Worm (Caenorhabditis elegans) whole organism, L1 larva: ENCODE data around the gene C45G9.10.
A peak's percentile ranks its signal among the peaks of the same experiment; 100 is the strongest.

Experiments
- aly-2 ChIP-seq: fragments of 150-350 bp; optimal IDR thresholded peaks from 2 replicates; lab custom pipeline; 2014; ENCODE audit warnings: missing biosample characterization, missing genetic modification characterization
- ama-1 ChIP-seq: fragments of 150-350 bp; optimal IDR thresholded peaks from 2 replicates; lab custom pipeline; 2014
- blmp-1 ChIP-seq: fragments of 150-350 bp; optimal IDR thresholded peaks from 2 replicates; lab custom pipeline; 2014; ENCODE audit warnings: missing biosample characterization, missing genetic modification characterization
- ceh-63 ChIP-seq: fragments of 200-800 bp; sonication (Bioruptor generic); optimal IDR thresholded peaks from 2 replicates; lab custom pipeline; 2018; ENCODE audit warnings: mild to moderate bottlenecking, missing genetic modification characterization, missing compliant biosample characterization
- ceh-82 ChIP-seq, 3 experiments: fragments of 150-350 bp in 1 of 3; sonication (generic microtip) in 2 of 3; optimal IDR thresholded peaks; 2 replicates each; lab custom pipeline; 2014 to 2017; ENCODE audit warnings: missing biosample characterization in 3 of 3, missing genetic modification characterization in 3 of 3
- dpl-1 ChIP-seq, 3 experiments: fragments of 150-350 bp in 2 of 3; sonication (generic microtip) in 1 of 3; optimal IDR thresholded peaks; 2 replicates each; lab custom pipeline; 2014 to 2017; ENCODE audit warnings: missing biosample characterization in 3 of 3, missing genetic modification characterization in 3 of 3, missing genetic modification reagents in 3 of 3
- efl-1 ChIP-seq, 4 experiments: fragments of 150-350 bp; optimal IDR thresholded peaks in 3 of 4; peaks in 1 of 4; 1 replicate in 1 of 4; 2 replicates in 3 of 4; lab custom pipeline; 2014; ENCODE audit warnings: missing biosample characterization in 2 of 4, missing genetic modification characterization in 2 of 4, missing genetic modification reagents in 2 of 4
- efl-3 ChIP-seq: fragments of 200-800 bp; sonication (Bioruptor generic); optimal IDR thresholded peaks from 2 replicates; lab custom pipeline; 2018; ENCODE audit warnings: mild to moderate bottlenecking, missing genetic modification characterization, missing compliant biosample characterization
- elt-3 ChIP-seq, 6 experiments: fragments of 150-350 bp in 1 of 6; sonication (generic microtip); optimal IDR thresholded peaks; 2 replicates each; lab custom pipeline; 2017 to 2018; ENCODE audit warnings: missing biosample characterization in 6 of 6, missing genetic modification characterization in 6 of 6, inconsistent platforms in 1 of 6
- ets-5 ChIP-seq: fragments of 200-800 bp; sonication (Bioruptor generic); IDR thresholded peaks from 2 replicates; pipeline ENCODE4 v1.3.6; 2022; ENCODE audit warnings: missing genetic modification characterization, missing compliant biosample characterization
- fkh-10 ChIP-seq: sonication (generic microtip); optimal IDR thresholded peaks from 2 replicates; lab custom pipeline; 2017; ENCODE audit warnings: missing biosample characterization, missing genetic modification reagents, missing genetic modification characterization
- fkh-8 ChIP-seq: sonication (generic microtip); optimal IDR thresholded peaks from 2 replicates; lab custom pipeline; 2016; ENCODE audit warnings: mild to moderate bottlenecking, missing genetic modification characterization, missing compliant biosample characterization
- fos-1 ChIP-seq: fragments of 150-350 bp; optimal IDR thresholded peaks from 2 replicates; lab custom pipeline; 2014; ENCODE audit warnings: missing biosample characterization, missing genetic modification characterization
- grh-1 ChIP-seq: fragments of 200-800 bp; sonication (Bioruptor generic); IDR thresholded peaks from 2 replicates; pipeline ENCODE4 v1.3.6; 2022; ENCODE audit warnings: missing genetic modification reagents, missing genetic modification characterization, missing compliant biosample characterization
- irx-1 ChIP-seq: sonication (generic microtip); optimal IDR thresholded peaks from 2 replicates; lab custom pipeline; 2016; ENCODE audit warnings: missing genetic modification characterization, missing compliant biosample characterization
- lin-13 ChIP-seq: fragments of 150-350 bp; optimal IDR thresholded peaks from 2 replicates; lab custom pipeline; 2014; ENCODE audit warnings: missing biosample characterization, missing genetic modification reagents, missing genetic modification characterization
- lin-14 ChIP-seq: fragments of 200-800 bp; sonication (Bioruptor generic); optimal IDR thresholded peaks from 2 replicates; lab custom pipeline; 2018; ENCODE audit warnings: mild to moderate bottlenecking, missing genetic modification characterization, moderate library complexity, missing compliant biosample characterization
- lin-15B ChIP-seq: fragments of 150-350 bp; sonication (generic microtip); optimal IDR thresholded peaks from 3 replicates; lab custom pipeline; 2014; ENCODE audit warnings: missing biosample characterization, missing genetic modification characterization
- lin-35 ChIP-seq, 2 experiments: fragments of 150-350 bp; optimal IDR thresholded peaks; 2 replicates each; lab custom pipeline; 2014; ENCODE audit warnings: missing biosample characterization in 2 of 2, missing genetic modification characterization in 2 of 2, missing genetic modification reagents in 2 of 2
- lin-39 ChIP-seq: fragments of 150-350 bp; optimal IDR thresholded peaks from 2 replicates; lab custom pipeline; 2014; ENCODE audit warnings: missing biosample characterization, missing genetic modification reagents, missing genetic modification characterization
- lir-3 ChIP-seq: sonication (generic microtip); optimal IDR thresholded peaks from 2 replicates; lab custom pipeline; 2016; ENCODE audit warnings: mild to moderate bottlenecking, missing genetic modification characterization, moderate library complexity, missing compliant biosample characterization; ENCODE audit not compliant: poor library complexity
- lsy-2 ChIP-seq, 2 experiments: fragments of 150-350 bp; optimal IDR thresholded peaks; 2 replicates each; lab custom pipeline; 2014; ENCODE audit warnings: missing biosample characterization in 2 of 2, missing genetic modification characterization in 2 of 2
- mef-2 ChIP-seq: fragments of 150-350 bp; optimal IDR thresholded peaks from 2 replicates; lab custom pipeline; 2014; ENCODE audit warnings: missing biosample characterization, missing genetic modification characterization
- mep-1 ChIP-seq: fragments of 150-350 bp; optimal IDR thresholded peaks from 2 replicates; lab custom pipeline; 2014; ENCODE audit warnings: missing biosample characterization, missing genetic modification characterization
- nhr-19 ChIP-seq: fragments of 200-800 bp; sonication (Bioruptor generic); conservative IDR thresholded peaks from 2 replicates; pipeline ENCODE4 v1.3.6; 2022; ENCODE audit warnings: missing genetic modification characterization, missing compliant biosample characterization
- nhr-237 ChIP-seq: fragments of 150-350 bp; optimal IDR thresholded peaks from 2 replicates; lab custom pipeline; 2014; ENCODE audit warnings: missing biosample characterization, missing genetic modification characterization
- nhr-71 ChIP-seq: sonication (generic microtip); optimal IDR thresholded peaks from 2 replicates; lab custom pipeline; 2016; ENCODE audit warnings: mild to moderate bottlenecking, missing genetic modification characterization, moderate library complexity, missing compliant biosample characterization
- nhr-76 ChIP-seq: sonication (generic microtip); optimal IDR thresholded peaks from 2 replicates; lab custom pipeline; 2017; ENCODE audit warnings: missing biosample characterization, missing genetic modification characterization
- nhr-85 ChIP-seq: sonication (generic microtip); peaks from one replicate; lab custom pipeline; 2016; ENCODE audit warnings: missing genetic modification characterization, inconsistent platforms, missing compliant biosample characterization
- nhr-90 ChIP-seq: sonication (generic microtip); optimal IDR thresholded peaks from 2 replicates; lab custom pipeline; 2016; ENCODE audit warnings: mild to moderate bottlenecking, missing genetic modification characterization, missing compliant biosample characterization; ENCODE audit not compliant: poor library complexity
- pag-3 ChIP-seq: sonication (generic microtip); optimal IDR thresholded peaks from 2 replicates; lab custom pipeline; 2017; ENCODE audit warnings: missing genetic modification characterization, mild to moderate bottlenecking, missing compliant biosample characterization, antibody characterized with exemption, borderline replicate concordance; ENCODE audit not compliant: insufficient read depth
- pax-3 ChIP-seq: fragments of 200-800 bp; sonication (Bioruptor generic); optimal IDR thresholded peaks from 2 replicates; lab custom pipeline; 2018; ENCODE audit warnings: mild to moderate bottlenecking, missing genetic modification characterization, moderate library complexity, missing compliant biosample characterization
- pqm-1 ChIP-seq: sonication (generic microtip); optimal IDR thresholded peaks from 3 replicates; lab custom pipeline; 2017; ENCODE audit warnings: missing biosample characterization, missing genetic modification characterization
- sptf-1 ChIP-seq: fragments of 150-350 bp; optimal IDR thresholded peaks from 2 replicates; lab custom pipeline; 2014; ENCODE audit warnings: missing biosample characterization, missing genetic modification characterization
- swsn-7 ChIP-seq: sonication (generic microtip); optimal IDR thresholded peaks from 2 replicates; lab custom pipeline; 2016; ENCODE audit warnings: missing genetic modification characterization, missing compliant biosample characterization
- tbx-2 ChIP-seq: sonication (generic microtip); optimal IDR thresholded peaks from 2 replicates; lab custom pipeline; 2016; ENCODE audit warnings: missing genetic modification characterization, missing compliant biosample characterization
- tlp-1 ChIP-seq: fragments of 150-350 bp; optimal IDR thresholded peaks from 2 replicates; lab custom pipeline; 2014; ENCODE audit warnings: missing biosample characterization, missing genetic modification characterization
- unc-130 ChIP-seq: fragments of 150-350 bp; optimal IDR thresholded peaks from 2 replicates; lab custom pipeline; 2017; ENCODE audit warnings: missing biosample characterization, missing genetic modification characterization, inconsistent platforms
- unc-30 ChIP-seq: sonication (generic microtip); optimal IDR thresholded peaks from 2 replicates; lab custom pipeline; 2017; ENCODE audit warnings: missing biosample characterization, missing genetic modification characterization
- unc-98 ChIP-seq: fragments of 200-800 bp; sonication (Bioruptor generic); IDR thresholded peaks from 2 replicates; pipeline ENCODE4 v1.3.6; 2022; ENCODE audit warnings: missing genetic modification characterization, missing compliant biosample characterization
- xbp-1 ChIP-seq: sonication (generic microtip); optimal IDR thresholded peaks from 2 replicates; lab custom pipeline; 2016; ENCODE audit warnings: missing genetic modification characterization, missing compliant biosample characterization
- zag-1 ChIP-seq: fragments of 150-350 bp; optimal IDR thresholded peaks from 2 replicates; lab custom pipeline; 2014; ENCODE audit warnings: missing biosample characterization, missing genetic modification characterization
- ztf-11 ChIP-seq, 2 experiments: sonication (generic microtip); optimal IDR thresholded peaks; 2 replicates each; lab custom pipeline; 2016 to 2017; ENCODE audit warnings: missing genetic modification characterization in 2 of 2, missing biosample characterization in 1 of 2, missing compliant biosample characterization in 1 of 2
- ztf-4 ChIP-seq: fragments of 150-350 bp; optimal IDR thresholded peaks from 2 replicates; lab custom pipeline; 2014; ENCODE audit warnings: missing biosample characterization, missing genetic modification characterization

C45G9.10 gene

ce11 chrIII:5102616-5103015 lies 40.9 kb upstream of the C45G9.10 start, which contains the start of gene F54D8.6 (continued):
- peak; percentile 32 for TF ChIP-seq pax-3 (tag; lab: Kevin White, UChicago)
- TF ChIP-seq dpl-1 (GFP tag; optimal IDR thresholded peaks at IDR 0.05; lab: Kevin White, UChicago): peak; percentile 44 to 73 (median 63)
- no peak for TF ChIP-seq pqm-1
- peak; percentile 36 for TF ChIP-seq nhr-90 (tag; lab: Kevin White, UChicago)
- TF ChIP-seq fos-1 (tag; lab: Kevin White, UChicago): peak; percentile 14
- TF ChIP-seq lin-13 (GFP tag; lab: Kevin White, UChicago): no peak
- peak in 1 of 6 experiments; percentile 31 for TF ChIP-seq elt-3 (tag; optimal IDR thresholded peaks at IDR 0.05; lab: Kevin White, UChicago)
- TF ChIP-seq ceh-82 (tag; optimal IDR thresholded peaks at IDR 0.05; lab: Kevin White, UChicago): peak; percentile 13 to 49 (median 39)
- TF ChIP-seq ztf-11 (tag; optimal IDR thresholded peaks at IDR 0.05; lab: Kevin White, UChicago): peak in 1 of 2 experiments; percentile 44
- TF ChIP-seq tbx-2 (tag; lab: Kevin White, UChicago): peak; percentile 23
- no peak for TF ChIP-seq efl-3 (GFP tag; lab: Kevin White, UChicago)
- TF ChIP-seq mef-2 (tag; lab: Kevin White, UChicago): no peak
- peak; percentile 55 to 77 for TF ChIP-seq lin-35 (GFP tag; optimal IDR thresholded peaks at IDR 0.05; lab: Kevin White, UChicago)
- TF ChIP-seq efl-1 (optimal IDR thresholded peaks at IDR 0.05; lab: Kevin White, UChicago): peak; percentile 74 to 76
- TF ChIP-seq efl-1 (GFP tag; optimal IDR thresholded peaks at IDR 0.05 in 1 of 2; lab: Kevin White, UChicago): peak; percentile 65 to 95
- peak; percentile 43 for TF ChIP-seq blmp-1 (tag; lab: Kevin White, UChicago)
- peak; percentile 64 for TF ChIP-seq lin-15B (tag; lab: Kevin White, UChicago)
- TF ChIP-seq fkh-8 (tag; lab: Kevin White, UChicago): peak; percentile 26

- TF ChIP-seq nhr-90 (tag; lab: Kevin White, UChicago): no peak
- no peak for TF ChIP-seq elt-3 (tag; optimal IDR thresholded peaks at IDR 0.05; lab: Kevin White, UChicago)
- TF ChIP-seq tlp-1 (tag; lab: Kevin White, UChicago): no peak
- no peak for TF ChIP-seq ztf-4 (tag; lab: Kevin White, UChicago)
- no peak for TF ChIP-seq lin-35 (GFP tag; optimal IDR thresholded peaks at IDR 0.05; lab: Kevin White, UChicago)
- TF ChIP-seq lsy-2 (tag; optimal IDR thresholded peaks at IDR 0.05; lab: Kevin White, UChicago): no peak
- no peak for TF ChIP-seq nhr-85 (tag; lab: Kevin White, UChicago)
- TF ChIP-seq zag-1 (tag; lab: Kevin White, UChicago): no peak
- TF ChIP-seq mep-1 (tag; lab: Kevin White, UChicago): no peak
- TF ChIP-seq efl-3 (GFP tag; lab: Kevin White, UChicago): no peak
These were observed 37.8 kb upstream of the C45G9.10 start for ce11 chrIII:5099500-5099899.

ce11 chrIII:5098740-5099276 lies 37.1 kb upstream of the C45G9.10 start:
- TF ChIP-seq ets-5 (GFP tag; lab: Robert Waterston, UW) (no peak), swsn-7 (no peak), ceh-63 (GFP tag; lab: Kevin White, UChicago) (no peak), lin-14 (no peak), nhr-237 (no peak), unc-98 (GFP tag; lab: Robert Waterston, UW) (no peak), lir-3 (no peak), dpl-1 (GFP tag; optimal IDR thresholded peaks at IDR 0.05; lab: Kevin White, UChicago) (no peak), lsy-2 (tag; optimal IDR thresholded peaks at IDR 0.05; lab: Kevin White, UChicago) (no peak), mep-1 (tag; lab: Kevin White, UChicago) (no peak), zag-1 (tag; lab: Kevin White, UChicago) (no peak), lin-39 (tag; lab: Kevin White, UChicago) (no peak), pax-3 (tag; lab: Kevin White, UChicago) (no peak), ztf-4 (tag; lab: Kevin White, UChicago) (no peak), grh-1 (no peak), xbp-1 (tag; lab: Kevin White, UChicago) (no peak)

ce11 chrIII:5096741-5097140 lies 35.0 kb upstream of the C45G9.10 start:
- TF ChIP-seq pax-3 (tag; lab: Kevin White, UChicago) (no peak), lin-14 (peak; percentile 29), unc-130 (no peak), lin-15B (tag; lab: Kevin White, UChicago) (no peak), sptf-1 (tag; lab: Kevin White, UChicago) (no peak), aly-2 (tag; lab: Kevin White, UChicago) (no peak), unc-30 (tag; lab: Kevin White, UChicago) (no peak), nhr-71 (peak; percentile 43), fkh-8 (tag; lab: Kevin White, UChicago) (no peak), fos-1 (tag; lab: Kevin White, UChicago) (no peak), fkh-10 (GFP tag; lab: Kevin White, UChicago) (no peak), tbx-2 (tag; lab: Kevin White, UChicago) (peak; percentile 10), nhr-76 (no peak), irx-1 (no peak), ama-1 (lab: Kevin White, UChicago) (no peak), nhr-237 (no peak), ets-5 (GFP tag; lab: Robert Waterston, UW) (no peak), xbp-1 (tag; lab: Kevin White, UChicago) (no peak), nhr-19 (GFP tag; lab: Robert Waterston, UW) (peak; percentile 30), pag-3 (no peak), ztf-11 (tag; optimal IDR thresholded peaks at IDR 0.05; lab: Kevin White, UChicago) (no peak)
